Worm (Caenorhabditis elegans): Measurements from ENCODE around the gene nlp-53.

ce11 chrX:13639577-13639976, 20.9 kb downstream of the nlp-53 start, which contains the start of gene twk-20:
- TF ChIP-seq pros-1 (tag; optimal IDR thresholded peaks at IDR 0.05) (no peak), hlh-13 (GFP tag; optimal IDR thresholded peaks at IDR 0.05) (no peak), ceh-2 (tag; optimal IDR thresholded peaks at IDR 0.05) (no peak), sox-4 (tag; optimal IDR thresholded peaks at IDR 0.05) (no peak)

Measured in whole organism, late embryonic.